Fruit fly (Drosophila melanogaster) whole organism, wandering third instar larva: Measurements from ENCODE around the gene CG33284.

Experiments used
- Abd-B ChIP-seq: fragments of >200 bp; optimal IDR thresholded peaks from 2 replicates; lab custom pipeline; 2017; ENCODE audit warnings: missing biosample characterization, missing genetic modification characterization
- Hr78 ChIP-seq: fragments of >200 bp; optimal IDR thresholded peaks from 2 replicates; lab custom pipeline; 2017; ENCODE audit warnings: missing biosample characterization, missing genetic modification characterization
- N ChIP-seq: fragments of >200 bp; optimal IDR thresholded peaks from 2 replicates; lab custom pipeline; 2018; ENCODE audit warnings: missing biosample characterization, missing external identifiers, missing genetic modification characterization
- OdsH ChIP-seq: fragments of 200-800 bp; sonication (Bioruptor generic); optimal IDR thresholded peaks from 2 replicates; lab custom pipeline; 2016; ENCODE audit warnings: missing biosample characterization, mild to moderate bottlenecking, missing genetic modification characterization
- dsf ChIP-seq: sonication (Bioruptor generic); optimal IDR thresholded peaks from 2 replicates; lab custom pipeline; 2016; ENCODE audit warnings: missing biosample characterization, missing genetic modification characterization, borderline replicate concordance
- lola ChIP-seq: fragments of >200 bp; optimal IDR thresholded peaks from 2 replicates; lab custom pipeline; 2017; ENCODE audit warnings: missing biosample characterization, missing genetic modification characterization
- usp ChIP-seq: fragments of >200 bp; optimal IDR thresholded peaks from 2 replicates; lab custom pipeline; 2017; ENCODE audit warnings: missing biosample characterization, missing genetic modification characterization

dm6 chr3L:21099908-21100307 is 23.6 kb upstream of the CG33284 start:
- TF ChIP-seq lola (GFP tag; lab: Kevin White, UChicago) (no peak), Hr78 (GFP tag; lab: Kevin White, UChicago) (no peak), dsf (GFP tag; lab: Kevin White, UChicago) (no peak), usp (GFP tag; lab: Kevin White, UChicago) (no peak), N (GFP tag; lab: Kevin White, UChicago) (no peak), OdsH (GFP tag; lab: Kevin White, UChicago) (no peak), Abd-B (GFP tag; lab: Kevin White, UChicago) (no peak)
